Fruit fly (Drosophila melanogaster): ENCODE measurements around the gene CG13679.

dm6 chr3L:8165436-8165835 lies 37.2 kb upstream of the CG13679 start, which contains the start of gene CG13675:
- no peak for TF ChIP-seq psq (optimal IDR thresholded peaks at IDR 0.05)
- TF ChIP-seq ttk (optimal IDR thresholded peaks at IDR 0.05) = no peak

Data from Kc167 (cell line).